Worm (Caenorhabditis elegans) whole organism, late embryonic: ENCODE data around the gene Y51A2B.8.

Source experiments
- C38D4.7 ChIP-seq: fragments of 200-800 bp; sonication (Bioruptor generic); optimal IDR thresholded peaks from 2 replicates; lab custom pipeline; 2018; ENCODE audit warnings: mild to moderate bottlenecking, missing genetic modification characterization, moderate library complexity, missing compliant biosample characterization
- K02D7.2 ChIP-seq: sonication (generic microtip); optimal IDR thresholded peaks from 2 replicates; lab custom pipeline; 2017; ENCODE audit warnings: mild to moderate bottlenecking, missing genetic modification characterization, missing compliant biosample characterization
- Y22D7AL.16 ChIP-seq: sonication (generic microtip); optimal IDR thresholded peaks from 2 replicates; lab custom pipeline; 2016; ENCODE audit warnings: missing genetic modification characterization, missing compliant biosample characterization
- ahr-1 ChIP-seq: sonication (generic microtip); optimal IDR thresholded peaks from 2 replicates; lab custom pipeline; 2016; ENCODE audit warnings: missing genetic modification characterization, missing compliant biosample characterization
- ceh-14 ChIP-seq: sonication (generic microtip); optimal IDR thresholded peaks from 2 replicates; lab custom pipeline; 2016; ENCODE audit warnings: missing genotype, missing genetic modification characterization, missing compliant biosample characterization
- ceh-19 ChIP-seq: fragments of 200-800 bp; sonication (Bioruptor generic); optimal IDR thresholded peaks from 2 replicates; lab custom pipeline; 2018; ENCODE audit warnings: mild to moderate bottlenecking, missing genetic modification characterization, missing compliant biosample characterization
- ceh-2 ChIP-seq: sonication (generic microtip); optimal IDR thresholded peaks from 2 replicates; lab custom pipeline; 2016; ENCODE audit warnings: missing genotype, missing genetic modification characterization, missing compliant biosample characterization
- ceh-22 ChIP-seq: sonication (generic microtip); optimal IDR thresholded peaks from 2 replicates; lab custom pipeline; 2017; ENCODE audit warnings: missing biosample characterization, missing genetic modification characterization
- ceh-31 ChIP-seq: sonication (generic microtip); optimal IDR thresholded peaks from 2 replicates; lab custom pipeline; 2016; ENCODE audit warnings: missing genetic modification characterization, missing compliant biosample characterization
- ceh-48 ChIP-seq: sonication (generic microtip); optimal IDR thresholded peaks from 2 replicates; lab custom pipeline; 2016; ENCODE audit warnings: missing genetic modification characterization, inconsistent platforms, missing compliant biosample characterization
- ceh-6 ChIP-seq: fragments of 200-800 bp; sonication (Bioruptor generic); optimal IDR thresholded peaks from 2 replicates; lab custom pipeline; 2018; ENCODE audit warnings: mild to moderate bottlenecking, missing genetic modification characterization, missing compliant biosample characterization
- che-1 ChIP-seq: sonication (generic microtip); optimal IDR thresholded peaks from 2 replicates; lab custom pipeline; 2016; ENCODE audit warnings: mild to moderate bottlenecking, missing genetic modification characterization, missing compliant biosample characterization
- dmd-4 ChIP-seq: sonication (generic microtip); optimal IDR thresholded peaks from 2 replicates; lab custom pipeline; 2016; ENCODE audit warnings: borderline replicate concordance, missing genetic modification characterization, missing compliant biosample characterization
- elt-4 ChIP-seq: sonication (generic microtip); optimal IDR thresholded peaks from 2 replicates; lab custom pipeline; 2016; ENCODE audit warnings: missing genetic modification characterization, missing compliant biosample characterization
- ets-4 ChIP-seq: sonication (generic microtip); optimal IDR thresholded peaks from 2 replicates; lab custom pipeline; 2016; ENCODE audit warnings: missing genetic modification characterization, missing compliant biosample characterization
- fkh-6 ChIP-seq: sonication (generic microtip); optimal IDR thresholded peaks from 2 replicates; lab custom pipeline; 2016; ENCODE audit warnings: missing genetic modification characterization, missing compliant biosample characterization
- hlh-15 ChIP-seq: sonication (generic microtip); optimal IDR thresholded peaks from 2 replicates; lab custom pipeline; 2016; ENCODE audit warnings: missing genetic modification characterization, missing compliant biosample characterization
- lin-11 ChIP-seq: fragments of 200-800 bp; sonication (Bioruptor generic); optimal IDR thresholded peaks from 2 replicates; lab custom pipeline; 2018; ENCODE audit warnings: mild to moderate bottlenecking, missing genetic modification characterization, missing compliant biosample characterization
- madf-2 ChIP-seq: sonication (generic microtip); optimal IDR thresholded peaks from 2 replicates; lab custom pipeline; 2017; ENCODE audit warnings: missing genetic modification characterization, missing compliant biosample characterization
- mec-3 ChIP-seq: sonication (generic microtip); optimal IDR thresholded peaks from 2 replicates; lab custom pipeline; 2016; ENCODE audit warnings: borderline replicate concordance, missing genetic modification characterization, missing compliant biosample characterization
- nhr-11 ChIP-seq: fragments of 150-350 bp; optimal IDR thresholded peaks from 2 replicates; lab custom pipeline; 2014; ENCODE audit warnings: missing biosample characterization, missing genetic modification characterization
- npax-4 ChIP-seq: sonication (generic microtip); optimal IDR thresholded peaks from 2 replicates; lab custom pipeline; 2016; ENCODE audit warnings: missing genetic modification characterization, missing compliant biosample characterization
- odd-2 ChIP-seq: sonication (generic microtip); optimal IDR thresholded peaks from 2 replicates; lab custom pipeline; 2017; ENCODE audit warnings: antibody characterized with exemption, mild to moderate bottlenecking, missing genetic modification characterization, missing compliant biosample characterization
- pax-1 ChIP-seq: fragments of 150-350 bp; optimal IDR thresholded peaks from 2 replicates; lab custom pipeline; 2014; ENCODE audit warnings: missing biosample characterization, missing genetic modification characterization
- pha-4 ChIP-seq: fragments of 150-350 bp; optimal IDR thresholded peaks from 2 replicates; lab custom pipeline; 2018; ENCODE audit warnings: missing biosample characterization, missing genetic modification reagents, missing genetic modification characterization
- ref-2 ChIP-seq: sonication (generic microtip); optimal IDR thresholded peaks from 2 replicates; lab custom pipeline; 2016; ENCODE audit warnings: missing genetic modification characterization, missing compliant biosample characterization
- rnt-1 ChIP-seq: sonication (generic microtip); optimal IDR thresholded peaks from 2 replicates; lab custom pipeline; 2016; ENCODE audit warnings: missing genetic modification characterization, missing compliant biosample characterization
- sdc-2 ChIP-seq: sonication (generic microtip); optimal IDR thresholded peaks from 2 replicates; lab custom pipeline; 2016; ENCODE audit warnings: missing genotype, missing genetic modification characterization, missing compliant biosample characterization
- sox-2 ChIP-seq: fragments of 200-800 bp; sonication (Bioruptor generic); IDR thresholded peaks from 2 replicates; pipeline ENCODE4 v1.3.6; 2022; ENCODE audit warnings: missing genetic modification reagents, missing genetic modification characterization, missing compliant biosample characterization
- sox-4 ChIP-seq: sonication (generic microtip); optimal IDR thresholded peaks from 2 replicates; lab custom pipeline; 2017; ENCODE audit warnings: mild to moderate bottlenecking, missing genetic modification characterization, inconsistent platforms, missing compliant biosample characterization
- syd-9 ChIP-seq: sonication (generic microtip); optimal IDR thresholded peaks from 2 replicates; lab custom pipeline; 2016; ENCODE audit warnings: mild to moderate bottlenecking, missing genetic modification characterization, moderate library complexity, missing compliant biosample characterization
- tbx-2 ChIP-seq: sonication (generic microtip); optimal IDR thresholded peaks from 2 replicates; lab custom pipeline; 2016; ENCODE audit warnings: missing genetic modification characterization, missing compliant biosample characterization
- tbx-7 ChIP-seq: sonication (generic microtip); optimal IDR thresholded peaks from 2 replicates; lab custom pipeline; 2016; ENCODE audit warnings: missing genotype, missing genetic modification characterization, missing compliant biosample characterization
- unc-3 ChIP-seq, 2 experiments: fragments of 200-800 bp in 1 of 2; sonication (Bioruptor generic) in 1 of 2; sonication (generic microtip) in 1 of 2; conservative IDR thresholded peaks in 1 of 2; optimal IDR thresholded peaks in 1 of 2; 2 replicates each; pipeline versions ENCODE4 v1.3.6 to Lab custom; 2016 to 2022; ENCODE audit warnings: missing compliant biosample characterization in 2 of 2, missing genetic modification characterization in 2 of 2, missing genetic modification reagents in 1 of 2
- zip-5 ChIP-seq: sonication (generic microtip); optimal IDR thresholded peaks from 2 replicates; lab custom pipeline; 2016; ENCODE audit warnings: missing genetic modification characterization, missing compliant biosample characterization
- ztf-16 ChIP-seq: sonication (generic microtip); optimal IDR thresholded peaks from 2 replicates; lab custom pipeline; 2017; ENCODE audit warnings: missing genetic modification characterization, missing compliant biosample characterization

Y51A2B.8 gene

DNA sequence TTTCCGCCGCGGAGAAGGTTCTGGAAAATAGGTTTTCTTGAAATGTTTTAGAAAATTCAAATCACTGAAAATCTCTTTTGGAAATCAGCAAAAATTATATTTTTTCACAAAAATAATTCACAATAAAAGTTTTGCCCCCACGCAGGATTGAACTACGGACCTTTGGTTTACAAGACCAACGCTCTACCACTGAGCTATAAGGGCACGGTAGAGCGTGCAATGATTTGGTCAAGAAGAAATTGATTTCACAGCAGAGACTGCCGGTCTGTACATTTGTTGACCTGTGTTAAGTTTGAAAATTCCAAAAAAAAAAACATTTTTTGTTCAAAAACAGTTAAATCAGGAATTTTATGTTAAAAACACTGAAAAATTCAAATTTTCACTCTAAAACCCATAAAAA lies 33.4 kb downstream of the Y51A2B.8 start:
- TF ChIP-seq ceh-19 (GFP tag; lab: Kevin White, UChicago) (no peak), zip-5 (tag; lab: Kevin White, UChicago) (no peak), npax-4 (no peak), fkh-6 (tag; lab: Kevin White, UChicago) (no peak), pax-1 (tag; lab: Kevin White, UChicago) (no peak), ref-2 (tag; lab: Kevin White, UChicago) (no peak), elt-4 (tag; lab: Kevin White, UChicago) (no peak), lin-11 (tag; lab: Kevin White, UChicago) (no peak), sox-4 (tag; lab: Kevin White, UChicago) (no peak), nhr-11 (tag; lab: Kevin White, UChicago) (no peak), tbx-7 (tag; lab: Kevin White, UChicago) (no peak), syd-9 (no peak)

DNA sequence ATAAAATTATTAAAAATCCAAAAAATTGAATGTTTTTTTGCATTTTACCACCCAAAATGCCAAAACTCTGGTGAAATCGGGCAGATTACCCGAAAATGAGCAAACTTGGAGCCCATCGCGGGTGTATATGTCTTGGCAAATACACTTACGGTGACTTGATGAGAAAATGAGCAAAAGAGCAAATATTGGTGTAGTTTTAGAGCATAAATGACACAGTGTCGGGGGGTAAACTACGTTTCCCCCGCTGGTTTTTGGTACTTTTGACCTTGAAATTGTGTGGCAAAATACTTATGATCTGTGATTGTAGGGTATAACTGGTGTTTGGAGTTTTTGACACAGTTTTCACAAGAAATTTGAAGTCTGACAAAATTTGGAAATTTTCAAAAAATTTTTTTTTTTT lies 34.0 kb downstream of the Y51A2B.8 start, which contains the start of gene ZK262.2:
TSS of gene ZK262.2 (minus strand) at position 101 of the 400 bp plus-strand sequence.
- TF ChIP-seq pax-1 (tag; lab: Kevin White, UChicago) (no peak), C38D4.7 (GFP tag; lab: Kevin White, UChicago) (no peak), ceh-19 (GFP tag; lab: Kevin White, UChicago) (no peak), tbx-7 (tag; lab: Kevin White, UChicago) (no peak), ztf-16 (tag; lab: Kevin White, UChicago) (no peak)

DNA sequence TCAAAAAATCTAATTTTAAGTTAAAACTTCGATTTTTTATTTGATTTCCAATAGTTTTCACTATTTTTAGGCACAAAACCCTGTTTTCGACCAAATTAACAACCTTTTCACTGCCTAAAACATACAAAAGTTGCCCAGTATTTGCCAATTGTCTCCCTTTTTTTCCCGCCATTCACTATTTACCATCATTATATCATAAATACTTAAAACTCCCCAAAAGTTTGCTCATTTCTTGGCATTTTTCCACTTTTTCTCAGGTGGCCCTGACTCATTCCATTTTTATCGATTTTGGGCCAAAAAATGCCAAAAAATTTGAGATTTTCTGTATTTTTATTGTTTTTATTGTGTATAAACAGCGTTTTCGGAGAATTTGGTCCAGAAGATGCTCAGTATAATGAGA lies 35.1 kb downstream of the Y51A2B.8 start, which contains the start of gene txt-8:
TSS of gene txt-8 (plus strand) at position 301 of the 400 bp plus-strand sequence.
- no peak for TF ChIP-seq npax-4
- TF ChIP-seq zip-5 (tag; lab: Kevin White, UChicago), result no peak
- no peak for TF ChIP-seq ceh-14 (tag; lab: Kevin White, UChicago)
- no peak for TF ChIP-seq ceh-31
- TF ChIP-seq ceh-48 (tag; lab: Kevin White, UChicago), result no peak
- no peak for TF ChIP-seq ztf-16 (tag; lab: Kevin White, UChicago)
- no peak for TF ChIP-seq C38D4.7 (GFP tag; lab: Kevin White, UChicago)
- TF ChIP-seq ahr-1 (tag; lab: Kevin White, UChicago), result no peak
- TF ChIP-seq fkh-6 (tag; lab: Kevin White, UChicago), result no peak
- TF ChIP-seq hlh-15 (tag; lab: Kevin White, UChicago), result no peak
- TF ChIP-seq ceh-6 (GFP tag; lab: Kevin White, UChicago), result no peak

DNA sequence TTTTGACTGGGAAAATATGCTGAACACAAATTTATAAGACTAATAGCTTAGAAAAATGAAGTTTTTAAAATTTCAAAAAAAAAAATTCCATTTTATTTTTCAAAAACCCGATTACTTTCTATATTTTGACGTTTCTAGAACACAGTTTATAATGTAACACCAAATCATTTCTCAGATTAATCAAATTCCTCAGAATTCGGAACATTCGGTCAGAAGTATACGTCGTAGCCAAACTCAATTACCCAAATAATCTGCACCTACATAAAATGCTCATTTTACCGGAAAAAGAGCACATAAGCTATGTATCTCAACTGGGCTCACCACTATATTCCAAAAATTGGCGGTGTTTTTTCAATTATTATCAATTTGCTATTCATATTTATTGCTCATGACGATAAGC lies 41.9 kb downstream of the Y51A2B.8 start, which contains the start of gene srj-26:
TSS of gene srj-26 (plus strand) at position 301 of the 400 bp plus-strand sequence.
- TF ChIP-seq sox-2 (no peak), ceh-19 (GFP tag; lab: Kevin White, UChicago) (no peak), madf-2 (no peak), ceh-31 (no peak), Y22D7AL.16 (tag; lab: Kevin White, UChicago) (no peak), odd-2 (tag; lab: Kevin White, UChicago) (no peak), rnt-1 (tag; lab: Kevin White, UChicago) (no peak), K02D7.2 (tag; lab: Kevin White, UChicago) (no peak), npax-4 (no peak), mec-3 (tag; lab: Kevin White, UChicago) (no peak), che-1 (no peak), sdc-2 (tag; lab: Kevin White, UChicago) (no peak), pha-4 (no peak), tbx-2 (no peak), ets-4 (tag; lab: Kevin White, UChicago) (no peak), C38D4.7 (GFP tag; lab: Kevin White, UChicago) (no peak), dmd-4 (tag; lab: Kevin White, UChicago) (no peak), ceh-2 (tag; lab: Kevin White, UChicago) (no peak), ceh-22 (tag; lab: Kevin White, UChicago) (no peak), unc-3 (GFP tag; conservative IDR thresholded peaks at IDR 0.05; lab: Robert Waterston, UW) (no peak), unc-3 (tag; optimal IDR thresholded peaks at IDR 0.05; lab: Kevin White, UChicago) (no peak)
